Worm (Caenorhabditis elegans) whole organism, L2 larva: ENCODE measurements around the gene let-23.

Source experiments
- F13H6.1 ChIP-seq: sonication (generic microtip); optimal IDR thresholded peaks from 2 replicates; lab custom pipeline; 2016; ENCODE audit warnings: missing genetic modification characterization, missing compliant biosample characterization
- ama-1 ChIP-seq: fragments of 150-350 bp; optimal IDR thresholded peaks from 2 replicates; lab custom pipeline; 2018; ENCODE audit warnings: inconsistent platforms
- ceh-82 ChIP-seq: fragments of 150-350 bp; optimal IDR thresholded peaks from 2 replicates; lab custom pipeline; 2014; ENCODE audit warnings: missing biosample characterization, missing genetic modification characterization
- gmeb-1 ChIP-seq: fragments of 150-350 bp; optimal IDR thresholded peaks from 2 replicates; lab custom pipeline; 2014; ENCODE audit warnings: missing biosample characterization, missing genetic modification characterization
- lin-13 ChIP-seq: fragments of 150-350 bp; optimal IDR thresholded peaks from 2 replicates; lab custom pipeline; 2014; ENCODE audit warnings: missing biosample characterization, missing genetic modification reagents, missing genetic modification characterization
- nhr-11 ChIP-seq: fragments of 150-350 bp; optimal IDR thresholded peaks from 2 replicates; lab custom pipeline; 2014; ENCODE audit warnings: missing biosample characterization, missing genetic modification characterization
- nhr-12 ChIP-seq: fragments of 150-350 bp; optimal IDR thresholded peaks from 2 replicates; lab custom pipeline; 2014; ENCODE audit warnings: missing biosample characterization, missing genetic modification characterization
- nhr-25 ChIP-seq: fragments of 150-350 bp; sonication (generic microtip); optimal IDR thresholded peaks from 3 replicates; lab custom pipeline; 2014; ENCODE audit warnings: missing biosample characterization, missing genetic modification characterization
- nhr-6 ChIP-seq: fragments of 150-350 bp; optimal IDR thresholded peaks from 2 replicates; lab custom pipeline; 2014; ENCODE audit warnings: missing biosample characterization, missing genetic modification characterization
- sma-3 ChIP-seq: sonication (generic microtip); optimal IDR thresholded peaks from 2 replicates; lab custom pipeline; 2016; ENCODE audit warnings: missing genetic modification reagents, missing genetic modification characterization, missing compliant biosample characterization
- snpc-4 ChIP-seq: fragments of 150-350 bp; optimal IDR thresholded peaks from 2 replicates; lab custom pipeline; 2014; ENCODE audit warnings: missing biosample characterization, missing genetic modification characterization
- unc-62 ChIP-seq: fragments of 150-350 bp; optimal IDR thresholded peaks from 2 replicates; lab custom pipeline; 2014; ENCODE audit warnings: missing biosample characterization, missing genetic modification reagents, missing genetic modification characterization
- zag-1 ChIP-seq: fragments of 150-350 bp; optimal IDR thresholded peaks from 2 replicates; lab custom pipeline; 2014; ENCODE audit warnings: missing biosample characterization, missing genetic modification characterization

ce11 chrII:9160197-9160806 is 37.0 kb upstream of the let-23 start:
- TF ChIP-seq nhr-11 (no peak), lin-13 (GFP tag; lab: Kevin White, UChicago) (no peak), ama-1 (lab: Kevin White, UChicago) (no peak), nhr-12 (tag; lab: Kevin White, UChicago) (no peak), nhr-6 (tag; lab: Kevin White, UChicago) (no peak), unc-62 (GFP tag; lab: Kevin White, UChicago) (no peak), snpc-4 (tag; lab: Kevin White, UChicago) (no peak), zag-1 (tag; lab: Kevin White, UChicago) (no peak), F13H6.1 (no peak), gmeb-1 (peak; percentile 38), ceh-82 (tag; lab: Kevin White, UChicago) (no peak), sma-3 (GFP tag; lab: Kevin White, UChicago) (peak; percentile 85), nhr-25 (tag; lab: Kevin White, UChicago) (peak; percentile 26)
